Worm (Caenorhabditis elegans): ENCODE data around the gene Y66A7A.9.

Gene Y66A7A.9

DNA sequence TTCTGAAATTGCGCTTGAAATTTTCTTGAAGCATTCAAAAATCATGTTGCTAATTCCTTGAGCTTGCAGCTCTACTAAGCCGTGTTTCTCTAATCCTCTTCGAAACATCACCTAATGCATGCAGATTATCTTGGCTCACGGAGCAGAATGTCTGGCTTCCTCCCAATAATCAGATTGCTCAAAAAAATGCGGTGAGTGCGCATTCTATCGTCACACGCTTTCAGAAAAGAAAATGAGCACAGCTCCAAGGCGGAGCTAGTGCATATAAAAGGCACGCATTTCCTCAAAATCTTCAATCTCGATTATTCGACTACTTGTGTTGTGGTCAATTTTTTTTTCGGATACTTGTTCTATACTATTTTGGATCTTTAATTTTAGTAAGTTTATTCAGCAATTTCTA, 29.1 kb upstream of the Y66A7A.9 start (continued):
- TF ChIP-seq nhr-76 (tag; optimal IDR thresholded peaks at IDR 0.05) (no peak), Y48G9A.11 (GFP tag; IDR thresholded peaks at IDR 0.05) (no peak), ctbp-1 (GFP tag; IDR thresholded peaks at IDR 0.05) (0 out of 2 replicates have a peak, but pooled peaks have one; percentile 39), zip-2 (tag; optimal IDR thresholded peaks at IDR 0.05) (no peak), ceh-44 (GFP tag; IDR thresholded peaks at IDR 0.05) (no peak), fkh-10 (GFP tag; optimal IDR thresholded peaks at IDR 0.05) (peak; percentile 31), ceh-20 (GFP tag; IDR thresholded peaks at IDR 0.05) (no peak)

DNA sequence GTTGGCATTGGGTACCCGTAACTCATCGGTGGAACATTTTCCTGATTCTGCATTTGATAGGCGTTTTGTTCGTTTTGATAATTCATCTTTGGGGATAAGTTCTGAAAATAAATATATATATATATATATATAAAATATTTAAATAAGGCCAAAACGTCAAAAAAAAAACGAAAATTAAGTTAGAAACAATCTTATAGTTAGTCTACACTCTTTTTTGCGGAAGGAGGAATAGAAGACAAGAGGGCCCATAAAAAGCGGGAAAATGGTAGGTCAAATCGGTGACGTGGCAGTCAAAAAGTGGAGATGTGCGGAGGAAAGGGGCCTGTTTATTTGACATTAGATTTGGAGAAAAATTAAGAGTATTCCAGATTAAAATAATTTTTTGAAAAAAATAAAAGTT, 24.5 kb upstream of the Y66A7A.9 start, which contains the start of gene tbx-33:
TSS of gene tbx-33 (minus strand) at position 101 of the 400 bp plus-strand sequence.
- peak in 1 of 2 experiments; percentile 10 for TF ChIP-seq unc-62 (GFP tag; optimal IDR thresholded peaks at IDR 0.05 in 1 of 2)
- no peak for TF ChIP-seq unc-62 (tag; optimal IDR thresholded peaks at IDR 0.05)
- no peak for TF ChIP-seq arid-1 (GFP tag; conservative IDR thresholded peaks at IDR 0.05)

DNA sequence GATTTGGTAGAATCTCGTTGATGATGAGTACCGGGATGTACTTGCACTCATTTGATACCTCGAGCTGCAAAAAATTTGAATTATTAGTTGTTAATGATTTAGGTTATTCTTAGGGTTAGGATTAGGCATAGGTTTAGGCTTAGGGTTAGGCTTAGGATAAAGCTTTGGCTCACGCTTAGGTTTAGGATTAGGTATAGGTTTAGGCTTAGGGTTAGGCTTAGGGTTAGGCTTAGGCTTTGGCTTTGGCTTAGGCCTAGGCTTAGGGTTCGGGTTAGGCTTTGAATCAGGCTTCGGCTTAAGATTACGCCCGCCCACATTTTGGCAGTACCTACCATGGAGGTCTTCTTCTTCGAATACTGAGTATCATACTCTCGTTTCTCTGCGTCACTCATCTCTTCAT, 22.7 kb upstream of the Y66A7A.9 start:
- TF ChIP-seq ceh-82 (tag; optimal IDR thresholded peaks at IDR 0.05): no peak
- TF ChIP-seq tra-1 (GFP tag; IDR thresholded peaks at IDR 0.05): no peak
- TF ChIP-seq nhr-111 (GFP tag; optimal IDR thresholded peaks at IDR 0.05): no peak
- TF ChIP-seq zfp-2 (tag; optimal IDR thresholded peaks at IDR 0.05): no peak
- no peak for TF ChIP-seq pha-4 (GFP tag; IDR thresholded peaks at IDR 0.05)
- TF ChIP-seq pha-4 (tag; optimal IDR thresholded peaks at IDR 0.05): no peak
- no peak for TF ChIP-seq php-3 (GFP tag; IDR thresholded peaks at IDR 0.05)
- no peak for TF ChIP-seq nhr-48 (tag; optimal IDR thresholded peaks at IDR 0.05)
- TF ChIP-seq F37D6.2 (tag; optimal IDR thresholded peaks at IDR 0.05): no peak
- no peak for TF ChIP-seq nhr-41 (GFP tag; IDR thresholded peaks at IDR 0.05)
- no peak for TF ChIP-seq spr-3 (GFP tag; optimal IDR thresholded peaks at IDR 0.05)
- no peak for TF ChIP-seq aly-2 (tag; optimal IDR thresholded peaks at IDR 0.05)
- TF ChIP-seq lir-3 (tag; optimal IDR thresholded peaks at IDR 0.05): no peak
- no peak for TF ChIP-seq dpl-1 (GFP tag; optimal IDR thresholded peaks at IDR 0.05)
- TF ChIP-seq mdt-29 (GFP tag; IDR thresholded peaks at IDR 0.05): no peak

ce11 chrIII:11633444-11633843, 21.2 kb upstream of the Y66A7A.9 start:
- TF ChIP-seq spr-3 (GFP tag; optimal IDR thresholded peaks at IDR 0.05) (no peak), aha-1 (tag) (peak; percentile 68), unc-62 (GFP tag; optimal IDR thresholded peaks at IDR 0.05 in 1 of 2) (peak in 1 of 2 experiments; percentile 53), unc-62 (tag; optimal IDR thresholded peaks at IDR 0.05) (no peak), saeg-2 (GFP tag; IDR thresholded peaks at IDR 0.05) (no peak), cey-2 (tag; optimal IDR thresholded peaks at IDR 0.05; ENCODE audit: borderline replicate concordance, insufficient read depth) (no peak), tag-97 (GFP tag; IDR thresholded peaks at IDR 0.05) (no peak), set-16 (GFP tag; IDR thresholded peaks at IDR 0.05) (peak; percentile 20; the same call in 1 of the 2 replicates), fkh-10 (GFP tag; optimal IDR thresholded peaks at IDR 0.05) (no peak), unc-39 (tag; optimal IDR thresholded peaks at IDR 0.05) (no peak), attf-4 (tag; optimal IDR thresholded peaks at IDR 0.05) (no peak), spr-1 (tag; optimal IDR thresholded peaks at IDR 0.05) (no peak), F26F4.8 (GFP tag; conservative IDR thresholded peaks at IDR 0.05) (0 out of 2 replicates have a peak, but pooled peaks have one; percentile 59), T20F7.1 (GFP tag; optimal IDR thresholded peaks at IDR 0.05) (no peak), rbr-2 (tag; optimal IDR thresholded peaks at IDR 0.05) (no peak), zfp-2 (tag; optimal IDR thresholded peaks at IDR 0.05) (no peak), dmd-9 (GFP tag; IDR thresholded peaks at IDR 0.05) (0 out of 2 replicates have a peak, but pooled peaks have one; percentile 12), pqm-1 (tag; optimal IDR thresholded peaks at IDR 0.05) (no peak), ceh-32 (tag; optimal IDR thresholded peaks at IDR 0.05; ENCODE audit: poor library complexity) (no peak), egl-43 (GFP tag; IDR thresholded peaks at IDR 0.05) (no peak), D1046.2 (GFP tag; IDR thresholded peaks at IDR 0.05) (no peak)
